Worm (Caenorhabditis elegans) whole organism, L3 larva: ENCODE data around the gene xtr-1.

ENCODE experiments used
- aly-2 ChIP-seq: fragments of 150-350 bp; optimal IDR thresholded peaks from 2 replicates; lab custom pipeline; 2014; ENCODE audit warnings: missing biosample characterization, missing genetic modification characterization
- ceh-82 ChIP-seq: fragments of 150-350 bp; optimal IDR thresholded peaks from 2 replicates; lab custom pipeline; 2014; ENCODE audit warnings: missing biosample characterization, missing genetic modification characterization
- jun-1 ChIP-seq: fragments of 150-350 bp; optimal IDR thresholded peaks from 2 replicates; lab custom pipeline; 2014; ENCODE audit warnings: missing biosample characterization, missing genetic modification reagents, missing genetic modification characterization
- mdl-1 ChIP-seq: fragments of 150-350 bp; optimal IDR thresholded peaks from 2 replicates; lab custom pipeline; 2014; ENCODE audit warnings: missing biosample characterization, missing genetic modification characterization
- nhr-11 ChIP-seq: fragments of 150-350 bp; optimal IDR thresholded peaks from 2 replicates; lab custom pipeline; 2014; ENCODE audit warnings: missing biosample characterization, missing genetic modification characterization
- nhr-28 ChIP-seq: fragments of 150-350 bp; optimal IDR thresholded peaks from 2 replicates; lab custom pipeline; 2014; ENCODE audit warnings: missing biosample characterization, missing genetic modification characterization
- pha-4 ChIP-seq: fragments of 150-350 bp; optimal IDR thresholded peaks from 2 replicates; lab custom pipeline; 2014; ENCODE audit warnings: missing biosample characterization, missing genetic modification reagents, missing genetic modification characterization

DNA sequence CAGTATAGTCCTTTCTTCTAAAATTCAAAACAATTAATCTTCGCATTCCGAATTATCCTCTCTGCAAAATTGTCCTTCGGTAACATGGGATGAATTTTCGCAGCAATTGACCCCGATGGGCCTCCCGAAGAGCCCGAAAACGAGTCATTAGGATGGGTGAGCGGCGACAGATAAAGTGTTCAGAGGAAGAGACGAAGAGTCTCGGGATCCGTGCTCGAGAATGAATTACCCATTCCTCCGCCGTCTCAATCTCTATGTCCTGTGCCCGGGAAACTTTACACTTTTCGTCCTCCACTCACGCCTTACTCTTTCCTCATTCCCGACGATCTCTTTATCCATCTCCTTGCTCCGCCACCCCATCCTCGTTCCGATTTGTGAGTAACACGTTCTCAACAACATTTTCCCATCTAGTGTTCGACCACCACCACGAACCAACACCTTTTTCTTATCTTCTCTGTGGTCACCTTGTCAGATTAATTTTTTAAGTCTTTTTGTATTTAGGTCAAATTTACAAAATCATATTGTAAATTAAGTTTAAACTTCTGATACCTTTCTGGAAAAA, 31.4 kb upstream of the xtr-1 start:
- no peak for TF ChIP-seq aly-2 (tag; lab: Kevin White, UChicago)
- no peak for TF ChIP-seq jun-1 (tag; lab: Kevin White, UChicago)
- no peak for TF ChIP-seq nhr-11 (tag; lab: Kevin White, UChicago)
- no peak for TF ChIP-seq ceh-82 (tag; lab: Kevin White, UChicago)
- no peak for TF ChIP-seq pha-4 (tag; lab: Kevin White, UChicago)
- TF ChIP-seq nhr-28 (tag; lab: Kevin White, UChicago), result no peak
- no peak for TF ChIP-seq mdl-1 (tag; lab: Kevin White, UChicago)
